Fruit fly (Drosophila melanogaster) whole organism, wandering third instar larva: ENCODE measurements around the gene CG5521.

Experiments used
- CG32264 ChIP-seq: fragments of 200-800 bp; sonication (Bioruptor generic); optimal IDR thresholded peaks from 2 replicates; lab custom pipeline; 2016; ENCODE audit warnings: missing biosample characterization, missing genetic modification characterization
- GATAd ChIP-seq: sonication (Bioruptor generic); optimal IDR thresholded peaks from 2 replicates; lab custom pipeline; 2016; ENCODE audit warnings: missing biosample characterization, missing genetic modification characterization
- br ChIP-seq: fragments of 200-800 bp; sonication (Bioruptor generic); optimal IDR thresholded peaks from 2 replicates; lab custom pipeline; 2016; ENCODE audit warnings: missing biosample characterization, missing genetic modification characterization

DNA sequence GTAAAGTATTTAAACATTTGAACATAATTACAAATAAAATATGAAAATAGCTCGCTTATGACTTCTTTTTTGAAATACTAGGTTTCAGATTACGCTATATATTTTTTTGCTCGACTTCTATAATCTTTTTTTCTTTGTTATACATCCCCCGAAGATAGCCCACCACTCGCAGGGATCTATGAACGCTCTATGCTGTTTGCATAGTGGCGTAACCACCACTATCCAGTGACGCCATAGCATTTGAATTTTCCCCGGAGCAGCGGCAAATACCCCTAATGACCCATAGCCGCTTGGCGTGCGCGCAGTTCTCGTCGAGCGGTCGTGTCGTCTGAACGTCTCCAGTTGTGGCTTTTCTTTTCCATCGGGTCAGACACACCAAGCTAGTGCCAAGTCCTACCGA is 11.5 kb downstream of the CG5521 start, which contains the start of the genes CG14253 and CG46313:
- TF ChIP-seq GATAd (GFP tag; lab: Kevin White, UChicago) = no peak
- no peak for TF ChIP-seq CG32264 (GFP tag; lab: Kevin White, UChicago)
- TF ChIP-seq br (GFP tag; lab: Kevin White, UChicago) = no peak
